Worm (Caenorhabditis elegans) whole organism, L4 larva: ENCODE results near the gene Y65A5A.1.

ENCODE experiments used
- T26A8.4 ChIP-seq: fragments of 200-800 bp; sonication (Bioruptor generic); IDR thresholded peaks from 2 replicates; pipeline ENCODE4 v1.3.6; 2022; ENCODE audit warnings: missing genetic modification characterization, missing compliant biosample characterization
- ZK337.2 ChIP-seq: fragments of 200-800 bp; sonication (Bioruptor generic); IDR thresholded peaks from 2 replicates; pipeline ENCODE4 v1.3.6; 2022; ENCODE audit warnings: missing genetic modification reagents, missing genetic modification characterization, missing compliant biosample characterization
- aha-1 ChIP-seq: fragments of 150-350 bp; peaks from one replicate; lab custom pipeline; 2014; ENCODE audit warnings: missing biosample characterization, missing genetic modification characterization
- ama-1 ChIP-seq: fragments of 150-350 bp; optimal IDR thresholded peaks from 2 replicates; lab custom pipeline; 2014; ENCODE audit warnings: inconsistent platforms, mixed read lengths
- ceh-32 ChIP-seq: sonication (generic microtip); optimal IDR thresholded peaks from 2 replicates; lab custom pipeline; 2016; ENCODE audit warnings: mild to moderate bottlenecking, missing genetic modification characterization, missing compliant biosample characterization; ENCODE audit not compliant: poor library complexity
- ceh-62 ChIP-seq: sonication (generic microtip); optimal IDR thresholded peaks from 2 replicates; lab custom pipeline; 2017; ENCODE audit warnings: missing biosample characterization, missing genetic modification characterization
- ces-1 ChIP-seq: fragments of 150-350 bp; sonication (generic microtip); optimal IDR thresholded peaks from 4 replicates; lab custom pipeline; 2014; ENCODE audit warnings: missing biosample characterization, missing genetic modification reagents, missing genetic modification characterization
- cey-2 ChIP-seq: sonication (generic microtip); optimal IDR thresholded peaks from 3 replicates; lab custom pipeline; 2017; ENCODE audit warnings: missing genetic modification characterization, mild to moderate bottlenecking, missing compliant biosample characterization, antibody characterized with exemption, borderline replicate concordance; ENCODE audit not compliant: insufficient read depth
- daf-16 ChIP-seq, 3 experiments: sonication (generic microtip); optimal IDR thresholded peaks; 2 replicates each; lab custom pipeline; 2016 to 2017; ENCODE audit warnings: missing genetic modification characterization in 3 of 3, missing genetic modification reagents in 3 of 3, mild to moderate bottlenecking in 2 of 3, missing compliant biosample characterization in 2 of 3, missing biosample characterization in 1 of 3, moderate library complexity in 1 of 3
- daf-19 ChIP-seq: fragments of 200-800 bp; sonication (Bioruptor generic); conservative IDR thresholded peaks from 2 replicates; pipeline ENCODE4 v1.3.6; 2022; ENCODE audit warnings: missing genetic modification characterization, missing compliant biosample characterization
- dpl-1 ChIP-seq: fragments of 150-350 bp; optimal IDR thresholded peaks from 2 replicates; lab custom pipeline; 2014; ENCODE audit warnings: missing biosample characterization, missing genetic modification reagents, missing genetic modification characterization
- duxl-1 ChIP-seq: sonication (generic microtip); optimal IDR thresholded peaks from 2 replicates; lab custom pipeline; 2016; ENCODE audit warnings: mild to moderate bottlenecking, missing genetic modification characterization, moderate library complexity, missing compliant biosample characterization; ENCODE audit not compliant: poor library complexity
- dve-1 ChIP-seq: sonication (generic microtip); optimal IDR thresholded peaks from 2 replicates; lab custom pipeline; 2017; ENCODE audit warnings: antibody characterized with exemption, mild to moderate bottlenecking, missing genetic modification characterization, missing compliant biosample characterization; ENCODE audit not compliant: insufficient read depth
- fos-1 ChIP-seq: fragments of 150-350 bp; optimal IDR thresholded peaks from 2 replicates; lab custom pipeline; 2014; ENCODE audit warnings: missing biosample characterization, missing genetic modification characterization
- hif-1 ChIP-seq, 2 experiments: sonication (generic microtip); optimal IDR thresholded peaks; 2 replicates each; lab custom pipeline; 2016 to 2017; ENCODE audit warnings: missing compliant biosample characterization in 2 of 2, missing genetic modification characterization in 2 of 2, missing genetic modification reagents in 2 of 2, missing genotype in 2 of 2, mild to moderate bottlenecking in 1 of 2
- hmg-1.1 ChIP-seq: fragments of 200-800 bp; sonication (Bioruptor generic); IDR thresholded peaks from 2 replicates; pipeline ENCODE4 v1.3.6; 2022; ENCODE audit warnings: missing genetic modification reagents, missing genetic modification characterization, missing compliant biosample characterization
- lin-1 ChIP-seq: fragments of 200-800 bp; sonication (Bioruptor generic); IDR thresholded peaks from 2 replicates; pipeline ENCODE4 v1.3.6; 2022; ENCODE audit warnings: missing genetic modification reagents, missing genetic modification characterization, missing compliant biosample characterization
- lin-15B ChIP-seq: fragments of 150-350 bp; sonication (generic microtip); optimal IDR thresholded peaks from 3 replicates; lab custom pipeline; 2014; ENCODE audit warnings: missing biosample characterization, missing genetic modification characterization
- lin-38 ChIP-seq: fragments of 200-800 bp; sonication (Bioruptor generic); IDR thresholded peaks from 2 replicates; pipeline ENCODE4 v1.3.6; 2022; ENCODE audit warnings: missing genetic modification reagents, missing genetic modification characterization, missing compliant biosample characterization
- madf-5 ChIP-seq, 2 experiments: fragments of 200-800 bp; sonication (Bioruptor generic); IDR thresholded peaks; 2 replicates each; pipeline ENCODE4 v1.3.6; 2022; ENCODE audit warnings: missing compliant biosample characterization in 2 of 2, missing genetic modification characterization in 2 of 2
- madf-9 ChIP-seq: fragments of 200-800 bp; sonication (Bioruptor generic); conservative IDR thresholded peaks from 2 replicates; pipeline ENCODE4 v1.3.6; 2022; ENCODE audit warnings: missing genetic modification reagents, missing genetic modification characterization, missing compliant biosample characterization
- mdl-1 ChIP-seq, 2 experiments: fragments of 150-350 bp in 1 of 2; sonication (generic microtip) in 1 of 2; optimal IDR thresholded peaks; 2 replicates each; lab custom pipeline; 2014 to 2017; ENCODE audit warnings: missing biosample characterization in 2 of 2, missing genetic modification characterization in 2 of 2
- mdt-29 ChIP-seq: fragments of 200-800 bp; sonication (Bioruptor generic); IDR thresholded peaks from 2 replicates; pipeline ENCODE4 v1.3.6; 2022; ENCODE audit warnings: missing genetic modification reagents, missing genetic modification characterization, missing compliant biosample characterization
- mes-2 ChIP-seq: sonication (generic microtip); optimal IDR thresholded peaks from 2 replicates; lab custom pipeline; 2016; ENCODE audit warnings: missing genotype, mild to moderate bottlenecking, missing genetic modification characterization, missing compliant biosample characterization; ENCODE audit not compliant: poor library complexity, severe bottlenecking
- nhr-102 ChIP-seq: sonication (generic microtip); optimal IDR thresholded peaks from 2 replicates; lab custom pipeline; 2016; ENCODE audit warnings: mild to moderate bottlenecking, missing genetic modification characterization, moderate library complexity, missing compliant biosample characterization
- nhr-28 ChIP-seq: fragments of 150-350 bp; optimal IDR thresholded peaks from 2 replicates; lab custom pipeline; 2014; ENCODE audit warnings: missing biosample characterization, missing genetic modification characterization
- nhr-6 ChIP-seq: fragments of 150-350 bp; optimal IDR thresholded peaks from 2 replicates; lab custom pipeline; 2014; ENCODE audit warnings: missing biosample characterization, missing genetic modification characterization
- nhr-77 ChIP-seq: fragments of 150-350 bp; optimal IDR thresholded peaks from 2 replicates; lab custom pipeline; 2014; ENCODE audit warnings: missing biosample characterization, missing genetic modification characterization
- sdz-12 ChIP-seq: fragments of 200-800 bp; sonication (Bioruptor generic); optimal IDR thresholded peaks from 2 replicates; lab custom pipeline; 2018; ENCODE audit warnings: mild to moderate bottlenecking, missing genetic modification characterization, missing compliant biosample characterization
- snpc-4 ChIP-seq: fragments of 150-350 bp; optimal IDR thresholded peaks from 2 replicates; lab custom pipeline; 2014; ENCODE audit warnings: missing biosample characterization, missing genetic modification characterization
- spr-3 ChIP-seq: fragments of 200-800 bp; sonication (Bioruptor generic); optimal IDR thresholded peaks from 2 replicates; lab custom pipeline; 2018; ENCODE audit warnings: mild to moderate bottlenecking, missing genetic modification characterization, missing compliant biosample characterization
- unc-130 ChIP-seq: sonication (generic microtip); optimal IDR thresholded peaks from 2 replicates; lab custom pipeline; 2016; ENCODE audit warnings: missing genetic modification reagents, missing genetic modification characterization, missing compliant biosample characterization
- zfp-2 ChIP-seq: sonication (generic microtip); optimal IDR thresholded peaks from 2 replicates; lab custom pipeline; 2016; ENCODE audit warnings: mild to moderate bottlenecking, missing genetic modification characterization, missing compliant biosample characterization

The Y65A5A.1 gene

ce11 chrIV:16381933-16382591, 17.6 kb downstream of the Y65A5A.1 start, which contains the start of gene Y7A9D.1 (continued):
- TF ChIP-seq madf-9 (GFP tag; lab: Robert Waterston, UW) (peak; percentile 63; the same call in 1 of the 2 replicates), hif-1 (tag; optimal IDR thresholded peaks at IDR 0.05; lab: Kevin White, UChicago) (no peak), lin-38 (peak; percentile 82), sdz-12 (peak; percentile 73), cey-2 (tag; lab: Kevin White, UChicago) (no peak), ces-1 (GFP tag; lab: Kevin White, UChicago) (no peak), ama-1 (lab: Kevin White, UChicago) (no peak), duxl-1 (tag; lab: Kevin White, UChicago) (peak; percentile 47), spr-3 (GFP tag; lab: Kevin White, UChicago) (peak; percentile 65), dpl-1 (peak; percentile 30), daf-16 (GFP tag; optimal IDR thresholded peaks at IDR 0.05; lab: Kevin White, UChicago) (peak; percentile 15 to 30), daf-16 (tag; optimal IDR thresholded peaks at IDR 0.05; lab: Kevin White, UChicago) (peak; percentile 39), dve-1 (tag; lab: Kevin White, UChicago) (peak; percentile 65), nhr-77 (no peak), madf-5 (GFP tag; IDR thresholded peaks at IDR 0.05; lab: Robert Waterston, UW) (no peak), fos-1 (tag; lab: Kevin White, UChicago) (no peak), mdl-1 (tag; optimal IDR thresholded peaks at IDR 0.05; lab: Kevin White, UChicago) (no peak), ceh-62 (tag; lab: Kevin White, UChicago) (no peak)

- no peak for TF ChIP-seq daf-19
- TF ChIP-seq snpc-4 (tag; lab: Kevin White, UChicago) = no peak
These were observed 18.7 kb downstream of the Y65A5A.1 start for ce11 chrIV:16380937-16381336.

ce11 chrIV:16380278-16380677, 19.3 kb downstream of the Y65A5A.1 start:
- no peak for TF ChIP-seq T26A8.4 (GFP tag; lab: Robert Waterston, UW)
- TF ChIP-seq ama-1 (lab: Kevin White, UChicago) = no peak
- TF ChIP-seq nhr-28 (tag; lab: Kevin White, UChicago) = no peak
- TF ChIP-seq hmg-1.1 (GFP tag; lab: Robert Waterston, UW) = no peak
- TF ChIP-seq mes-2 (tag; lab: Kevin White, UChicago) = no peak
- TF ChIP-seq unc-130 (GFP tag; lab: Kevin White, UChicago) = no peak
- TF ChIP-seq lin-1 (GFP tag; lab: Robert Waterston, UW) = no peak
- TF ChIP-seq nhr-77 = no peak
- TF ChIP-seq ZK337.2 (GFP tag; lab: Robert Waterston, UW) = no peak
- TF ChIP-seq zfp-2 (tag; lab: Kevin White, UChicago) = no peak
- no peak for TF ChIP-seq daf-19
- no peak for TF ChIP-seq nhr-102
- TF ChIP-seq nhr-6 (tag; lab: Kevin White, UChicago) = no peak
- no peak for TF ChIP-seq lin-15B (tag; lab: Kevin White, UChicago)
- TF ChIP-seq cey-2 (tag; lab: Kevin White, UChicago) = no peak
- no peak for TF ChIP-seq mdt-29 (GFP tag; lab: Robert Waterston, UW)
- no peak for TF ChIP-seq ceh-32 (tag; lab: Kevin White, UChicago)

- TF ChIP-seq mdt-29 (GFP tag; lab: Robert Waterston, UW) (no peak), aha-1 (tag; lab: Kevin White, UChicago) (peak; percentile 81)
These were observed 21.7 kb downstream of the Y65A5A.1 start for ce11 chrIV:16377942-16378341.
